Worm (Caenorhabditis elegans): ENCODE measurements around the gene gei-4.

gei-4 gene

DNA sequence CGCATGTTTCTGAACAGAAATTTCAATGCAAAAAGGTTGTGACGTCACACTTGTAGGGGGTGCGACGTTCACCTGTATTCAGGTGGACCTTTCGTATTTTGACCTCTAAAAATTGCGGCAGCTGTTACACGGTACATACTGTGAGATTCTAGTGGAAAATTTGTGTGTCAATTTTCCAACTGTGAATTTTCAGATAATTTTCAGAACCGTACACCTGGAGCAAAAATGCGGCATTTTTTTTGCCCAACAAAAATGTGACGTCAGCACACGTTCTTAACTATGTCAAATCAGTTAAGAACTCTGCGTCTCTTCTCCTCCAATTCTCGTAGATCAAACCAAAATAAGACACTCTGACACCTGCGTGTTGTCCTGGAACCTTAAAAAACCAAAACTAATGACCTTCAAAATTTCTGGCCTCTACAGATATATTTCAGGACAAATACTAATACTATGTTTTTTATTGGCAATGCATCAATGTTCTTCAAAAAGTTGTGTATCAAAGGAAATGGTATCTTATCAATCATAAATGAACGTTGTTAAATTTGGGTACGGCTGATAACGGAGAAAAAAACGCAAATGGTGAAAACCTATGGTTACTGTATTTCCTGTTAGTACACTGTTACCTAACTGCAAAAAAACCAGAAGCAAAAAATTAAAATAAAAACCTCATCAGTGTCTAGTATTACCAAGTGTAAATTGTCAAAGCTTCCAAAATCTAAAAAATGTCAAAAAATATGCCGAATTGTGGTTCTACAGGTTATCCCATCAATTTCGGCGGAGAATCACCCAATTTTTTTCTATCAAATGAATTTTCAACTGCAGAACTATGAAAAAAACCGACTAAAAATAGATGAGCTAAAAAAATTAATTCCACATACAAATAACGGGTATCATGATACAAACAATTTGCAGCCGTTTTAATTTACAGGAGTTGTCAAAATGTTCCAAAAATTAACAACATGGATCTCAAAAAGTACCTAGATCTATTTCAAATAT is 2.6 kb upstream of the gei-4 start (continued):
- TF ChIP-seq pax-3 (tag; optimal IDR thresholded peaks at IDR 0.05) (no peak), sox-4 (tag; optimal IDR thresholded peaks at IDR 0.05) (no peak), nhr-11 (tag; optimal IDR thresholded peaks at IDR 0.05) (no peak), swsn-7 (tag; optimal IDR thresholded peaks at IDR 0.05) (no peak), nhr-71 (tag; optimal IDR thresholded peaks at IDR 0.05) (peak; percentile 17), mdl-1 (tag; optimal IDR thresholded peaks at IDR 0.05) (no peak), hpl-2 (GFP tag; optimal IDR thresholded peaks at IDR 0.05) (peak; percentile 24), hlh-4 (tag; optimal IDR thresholded peaks at IDR 0.05) (no peak), alr-1 (tag; optimal IDR thresholded peaks at IDR 0.05; ENCODE audit: borderline replicate concordance) (no peak), mab-9 (GFP tag; IDR thresholded peaks at IDR 0.05) (no peak), ets-5 (GFP tag; IDR thresholded peaks at IDR 0.05) (no peak), rnt-1 (tag; optimal IDR thresholded peaks at IDR 0.05) (no peak), Y116A8C.19 (tag; optimal IDR thresholded peaks at IDR 0.05; ENCODE audit: borderline replicate concordance) (no peak), ceh-8 (GFP tag; optimal IDR thresholded peaks at IDR 0.05) (no peak), unc-86 (tag; optimal IDR thresholded peaks at IDR 0.05) (no peak), tbx-2 (tag; optimal IDR thresholded peaks at IDR 0.05) (no peak), sup-37 (GFP tag; optimal IDR thresholded peaks at IDR 0.05) (no peak), ztf-4 (tag; optimal IDR thresholded peaks at IDR 0.05) (no peak), efl-3 (GFP tag; optimal IDR thresholded peaks at IDR 0.05) (no peak), xbp-1 (tag; optimal IDR thresholded peaks at IDR 0.05) (no peak), dpl-1 (GFP tag; optimal IDR thresholded peaks at IDR 0.05) (no peak), nhr-12 (tag; optimal IDR thresholded peaks at IDR 0.05) (no peak), unc-98 (GFP tag; IDR thresholded peaks at IDR 0.05) (no peak), ceh-63 (GFP tag; optimal IDR thresholded peaks at IDR 0.05) (no peak), fkh-4 (tag; optimal IDR thresholded peaks at IDR 0.05; ENCODE audit: borderline replicate concordance) (no peak), hlh-17 (GFP tag; optimal IDR thresholded peaks at IDR 0.05; ENCODE audit: borderline replicate concordance) (no peak), ces-1 (GFP tag; optimal IDR thresholded peaks at IDR 0.05) (no peak), egl-27 (tag; optimal IDR thresholded peaks at IDR 0.05) (no peak), ceh-90 (tag; optimal IDR thresholded peaks at IDR 0.05) (no peak), tlp-1 (tag; optimal IDR thresholded peaks at IDR 0.05) (no peak), lin-14 (GFP tag; optimal IDR thresholded peaks at IDR 0.05) (peak; percentile 11), egl-13 (tag; optimal IDR thresholded peaks at IDR 0.05) (no peak), nhr-77 (tag; optimal IDR thresholded peaks at IDR 0.05) (no peak)

- TF ChIP-seq nhr-28 (tag; optimal IDR thresholded peaks at IDR 0.05) (no peak), unc-86 (tag; optimal IDR thresholded peaks at IDR 0.05) (peak; percentile 22), unc-130 (tag; optimal IDR thresholded peaks at IDR 0.05) (no peak), nhr-71 (tag; optimal IDR thresholded peaks at IDR 0.05) (peak; percentile 37), ceh-8 (GFP tag; optimal IDR thresholded peaks at IDR 0.05) (peak; percentile 82), nhr-47 (tag; optimal IDR thresholded peaks at IDR 0.05) (peak; percentile 15), nhr-85 (tag) (peak; percentile 55), dsc-1 (tag; optimal IDR thresholded peaks at IDR 0.05) (peak; percentile 51), fkh-8 (tag; optimal IDR thresholded peaks at IDR 0.05) (peak; percentile 29), jun-1 (tag; optimal IDR thresholded peaks at IDR 0.05) (no peak)
Measured at ce11 chrIII:352992-353391, 1.6 kb downstream of the gei-4 start.
